Worm (Caenorhabditis elegans) whole organism, late embryonic: ENCODE results near the gene F10C2.4.

Source experiments
- K09A11.1 ChIP-seq: sonication (generic microtip); optimal IDR thresholded peaks from 2 replicates; lab custom pipeline; 2017; ENCODE audit warnings: antibody characterized with exemption, mild to moderate bottlenecking, missing genetic modification characterization, missing compliant biosample characterization; ENCODE audit not compliant: insufficient read depth
- T23F11.4 ChIP-seq: fragments of 200-800 bp; sonication (Bioruptor generic); optimal IDR thresholded peaks from 2 replicates; lab custom pipeline; 2018; ENCODE audit warnings: mild to moderate bottlenecking, missing genetic modification characterization, missing compliant biosample characterization
- hlh-13 ChIP-seq: fragments of 200-800 bp; sonication (Bioruptor generic); optimal IDR thresholded peaks from 2 replicates; lab custom pipeline; 2018; ENCODE audit warnings: mild to moderate bottlenecking, missing genetic modification characterization, missing compliant biosample characterization
- lim-6 ChIP-seq: sonication (generic microtip); optimal IDR thresholded peaks from 2 replicates; lab custom pipeline; 2016; ENCODE audit warnings: missing genetic modification characterization, missing compliant biosample characterization
- mec-3 ChIP-seq: sonication (generic microtip); optimal IDR thresholded peaks from 2 replicates; lab custom pipeline; 2016; ENCODE audit warnings: borderline replicate concordance, missing genetic modification characterization, missing compliant biosample characterization
- odd-2 ChIP-seq: sonication (generic microtip); optimal IDR thresholded peaks from 2 replicates; lab custom pipeline; 2017; ENCODE audit warnings: antibody characterized with exemption, mild to moderate bottlenecking, missing genetic modification characterization, missing compliant biosample characterization
- rnt-1 ChIP-seq: sonication (generic microtip); optimal IDR thresholded peaks from 2 replicates; lab custom pipeline; 2016; ENCODE audit warnings: missing genetic modification characterization, missing compliant biosample characterization
- unc-55 ChIP-seq: sonication (generic microtip); optimal IDR thresholded peaks from 2 replicates; lab custom pipeline; 2017; ENCODE audit warnings: missing biosample characterization, missing genetic modification reagents, missing genetic modification characterization
- unc-86 ChIP-seq: sonication (generic microtip); optimal IDR thresholded peaks from 2 replicates; lab custom pipeline; 2016; ENCODE audit warnings: missing genetic modification characterization, missing compliant biosample characterization

F10C2.4 gene

DNA sequence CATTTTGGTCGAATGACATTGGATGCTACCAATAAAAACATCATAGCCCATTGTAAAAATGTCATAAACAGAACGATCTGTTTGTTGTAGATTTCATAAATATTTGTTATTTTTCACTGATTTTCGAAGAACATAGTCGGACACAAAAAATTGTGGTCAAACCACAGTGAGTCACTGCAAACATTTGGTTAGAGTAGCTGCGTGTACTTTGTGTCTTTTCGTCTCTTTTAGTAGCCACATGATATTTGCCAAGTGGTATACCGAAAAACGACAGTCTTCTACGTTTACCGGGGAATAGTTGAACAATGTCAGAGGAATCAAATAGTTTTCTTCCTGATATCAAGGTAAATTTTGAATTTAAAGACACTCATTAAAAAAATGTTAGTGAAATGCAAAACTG, 50.4 kb downstream of the F10C2.4 start, which contains the start of gene nhr-206:
nhr-206 (plus strand) TSS at position 248 of the 400 bp plus-strand sequence.
- TF ChIP-seq lim-6 (no peak), unc-86 (tag; lab: Kevin White, UChicago) (no peak), mec-3 (tag; lab: Kevin White, UChicago) (no peak), odd-2 (tag; lab: Kevin White, UChicago) (no peak), rnt-1 (tag; lab: Kevin White, UChicago) (no peak), K09A11.1 (no peak), T23F11.4 (GFP tag; lab: Kevin White, UChicago) (no peak), hlh-13 (no peak)
- TF ChIP-seq, all 69 proteins: peak for 0

DNA sequence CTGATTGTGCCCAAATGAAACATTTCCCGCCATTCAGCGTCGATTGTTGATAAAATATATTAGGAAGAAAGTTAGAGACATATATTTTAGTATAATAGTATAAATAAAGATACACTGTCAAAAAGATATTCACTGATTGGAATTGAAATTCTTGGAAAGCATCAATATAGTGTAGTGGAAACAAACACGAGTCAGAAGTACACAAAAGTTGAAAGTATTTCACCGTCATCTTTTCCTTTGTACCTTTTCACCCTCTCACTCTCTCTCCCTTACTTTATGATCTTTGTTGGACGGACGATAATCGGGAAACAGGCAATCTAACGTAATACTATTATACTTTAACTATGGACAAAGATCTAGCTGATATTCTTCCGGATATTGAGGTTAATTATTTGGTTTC, 52.7 kb downstream of the F10C2.4 start, which contains the start of gene nhr-208:
nhr-208 (plus strand) TSS at position 288 of the 400 bp plus-strand sequence.
- TF ChIP-seq unc-55: no peak
